Fruit fly (Drosophila melanogaster) whole organism, embryonic: Measurements from ENCODE around the gene PIG-C.

Source experiments
- CG14710 ChIP-seq: fragments of 200-800 bp; sonication (Bioruptor generic); optimal IDR thresholded peaks from 3 replicates; lab custom pipeline; 2019; ENCODE audit warnings: missing biosample characterization, mild to moderate bottlenecking, missing genetic modification characterization, moderate library complexity
- CG8290 ChIP-seq, 3 experiments: fragments of 200-800 bp; sonication (Bioruptor generic); optimal IDR thresholded peaks; 2 replicates each; lab custom pipeline; 2016 to 2019; ENCODE audit warnings: missing biosample characterization in 3 of 3, missing genetic modification characterization in 3 of 3, mild to moderate bottlenecking in 2 of 3, moderate library complexity in 1 of 3
- Xbp1 ChIP-seq: fragments of 200-800 bp; sonication (Bioruptor generic); optimal IDR thresholded peaks from 3 replicates; lab custom pipeline; 2016; ENCODE audit warnings: missing biosample characterization, mild to moderate bottlenecking, missing genetic modification characterization

DNA sequence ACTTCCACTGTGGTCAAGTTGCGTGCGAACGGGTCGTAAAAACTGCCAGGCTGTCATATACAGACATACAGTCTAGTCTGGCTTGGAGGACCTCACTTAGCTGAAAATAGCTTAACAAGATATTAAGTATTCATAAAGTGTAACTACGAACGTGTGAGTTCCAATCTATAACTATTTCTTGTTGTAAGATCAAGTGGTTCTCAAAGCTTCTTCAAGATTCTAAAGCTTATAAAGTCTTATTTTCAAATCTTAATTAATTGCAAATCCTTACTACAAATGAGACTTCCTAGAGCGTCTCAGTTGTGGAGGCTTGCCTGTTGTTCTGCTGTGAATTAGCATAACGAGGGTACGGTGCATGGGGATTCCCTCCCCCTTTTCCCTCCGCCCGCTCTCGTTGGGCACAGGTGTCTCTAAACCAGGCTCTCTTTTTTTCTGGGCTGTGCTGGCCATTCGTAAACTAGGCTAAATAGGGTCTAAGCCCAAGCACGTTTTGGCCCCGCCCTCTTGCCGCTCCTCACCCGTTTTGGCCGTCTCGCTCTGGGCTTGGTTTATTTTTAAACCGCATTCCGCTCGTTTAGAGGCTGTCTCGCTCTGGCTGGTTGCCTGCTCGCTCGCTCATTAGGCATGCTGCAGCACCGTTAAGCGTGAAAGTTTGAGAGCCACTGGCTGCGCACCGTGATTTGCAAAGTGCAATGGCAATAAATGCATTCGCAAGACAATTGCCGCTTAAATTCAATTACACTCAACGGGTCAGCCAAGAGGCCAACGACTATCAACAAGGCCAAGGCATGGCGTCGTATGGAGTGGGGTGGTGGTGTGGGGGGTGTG lies 19.2 kb upstream of the PIG-C start:
- TF ChIP-seq CG14710 (tag; lab: Kevin White, UChicago) (no peak), CG8290 (GFP tag; optimal IDR thresholded peaks at IDR 0.05; lab: Kevin White, UChicago) (no peak), CG8290 (tag; optimal IDR thresholded peaks at IDR 0.05; lab: Kevin White, UChicago) (no peak), Xbp1 (no peak)
